Worm (Caenorhabditis elegans): ENCODE data around the gene T28F3.9.

ce11 chrIV:17342179-17342578, 33.9 kb downstream of the T28F3.9 start, which contains the start of gene C49C3.9:
- TF ChIP-seq mdl-1 (tag; optimal IDR thresholded peaks at IDR 0.05) (no peak), zag-1 (tag; optimal IDR thresholded peaks at IDR 0.05) (no peak), ceh-82 (tag; optimal IDR thresholded peaks at IDR 0.05) (no peak), jun-1 (tag; optimal IDR thresholded peaks at IDR 0.05) (no peak)
